Worm (Caenorhabditis elegans) whole organism, late embryonic: Measurements from ENCODE around the gene sre-1.

Source experiments
- F13H6.1 ChIP-seq: sonication (generic microtip); optimal IDR thresholded peaks from 2 replicates; lab custom pipeline; 2016; ENCODE audit warnings: missing genetic modification characterization, missing compliant biosample characterization
- ceh-2 ChIP-seq: sonication (generic microtip); optimal IDR thresholded peaks from 2 replicates; lab custom pipeline; 2016; ENCODE audit warnings: missing genotype, missing genetic modification characterization, missing compliant biosample characterization
- ceh-22 ChIP-seq: sonication (generic microtip); optimal IDR thresholded peaks from 2 replicates; lab custom pipeline; 2017; ENCODE audit warnings: missing biosample characterization, missing genetic modification characterization
- ceh-30 ChIP-seq: fragments of 150-350 bp; optimal IDR thresholded peaks from 2 replicates; lab custom pipeline; 2014; ENCODE audit warnings: missing biosample characterization, missing genetic modification characterization
- ceh-31 ChIP-seq: sonication (generic microtip); optimal IDR thresholded peaks from 2 replicates; lab custom pipeline; 2016; ENCODE audit warnings: missing genetic modification characterization, missing compliant biosample characterization
- ceh-34 ChIP-seq: sonication (generic microtip); optimal IDR thresholded peaks from 2 replicates; lab custom pipeline; 2016; ENCODE audit warnings: mild to moderate bottlenecking, missing genetic modification characterization, missing compliant biosample characterization
- che-1 ChIP-seq: sonication (generic microtip); optimal IDR thresholded peaks from 2 replicates; lab custom pipeline; 2016; ENCODE audit warnings: mild to moderate bottlenecking, missing genetic modification characterization, missing compliant biosample characterization
- dmd-4 ChIP-seq: sonication (generic microtip); optimal IDR thresholded peaks from 2 replicates; lab custom pipeline; 2016; ENCODE audit warnings: borderline replicate concordance, missing genetic modification characterization, missing compliant biosample characterization
- elt-2 ChIP-seq: sonication (generic microtip); optimal IDR thresholded peaks from 2 replicates; lab custom pipeline; 2016; ENCODE audit warnings: missing genetic modification reagents, missing genetic modification characterization, missing compliant biosample characterization
- elt-4 ChIP-seq: sonication (generic microtip); optimal IDR thresholded peaks from 2 replicates; lab custom pipeline; 2016; ENCODE audit warnings: missing genetic modification characterization, missing compliant biosample characterization
- eyg-1 ChIP-seq: sonication (generic microtip); optimal IDR thresholded peaks from 2 replicates; lab custom pipeline; 2016; ENCODE audit warnings: missing genotype, missing genetic modification characterization, missing compliant biosample characterization
- fkh-10 ChIP-seq: fragments of 150-350 bp; optimal IDR thresholded peaks from 2 replicates; lab custom pipeline; 2014; ENCODE audit warnings: missing biosample characterization, missing genetic modification reagents, missing genetic modification characterization
- fkh-6 ChIP-seq: sonication (generic microtip); optimal IDR thresholded peaks from 2 replicates; lab custom pipeline; 2016; ENCODE audit warnings: missing genetic modification characterization, missing compliant biosample characterization
- gmeb-2 ChIP-seq: sonication (generic microtip); optimal IDR thresholded peaks from 2 replicates; lab custom pipeline; 2016; ENCODE audit warnings: missing genetic modification characterization, inconsistent platforms, missing compliant biosample characterization
- hlh-13 ChIP-seq: fragments of 200-800 bp; sonication (Bioruptor generic); optimal IDR thresholded peaks from 2 replicates; lab custom pipeline; 2018; ENCODE audit warnings: mild to moderate bottlenecking, missing genetic modification characterization, missing compliant biosample characterization
- hlh-30 ChIP-seq: sonication (generic microtip); optimal IDR thresholded peaks from 2 replicates; lab custom pipeline; 2017; ENCODE audit warnings: antibody characterized with exemption, missing genetic modification characterization, missing compliant biosample characterization; ENCODE audit not compliant: insufficient read depth
- hlh-6 ChIP-seq: sonication (generic microtip); optimal IDR thresholded peaks from 2 replicates; lab custom pipeline; 2016; ENCODE audit warnings: missing genotype, missing genetic modification characterization, missing compliant biosample characterization
- hlh-8 ChIP-seq: sonication (generic microtip); optimal IDR thresholded peaks from 2 replicates; lab custom pipeline; 2016; ENCODE audit warnings: missing genotype, missing genetic modification characterization, missing compliant biosample characterization
- madf-2 ChIP-seq: sonication (generic microtip); optimal IDR thresholded peaks from 2 replicates; lab custom pipeline; 2017; ENCODE audit warnings: missing genetic modification characterization, missing compliant biosample characterization
- nhr-11 ChIP-seq: fragments of 150-350 bp; optimal IDR thresholded peaks from 2 replicates; lab custom pipeline; 2014; ENCODE audit warnings: missing biosample characterization, missing genetic modification characterization
- npax-4 ChIP-seq: sonication (generic microtip); optimal IDR thresholded peaks from 2 replicates; lab custom pipeline; 2016; ENCODE audit warnings: missing genetic modification characterization, missing compliant biosample characterization
- pat-9 ChIP-seq: fragments of 200-800 bp; sonication (Bioruptor generic); optimal IDR thresholded peaks from 2 replicates; lab custom pipeline; 2018; ENCODE audit warnings: mild to moderate bottlenecking, missing genetic modification characterization, moderate library complexity, missing compliant biosample characterization
- pax-1 ChIP-seq: fragments of 150-350 bp; optimal IDR thresholded peaks from 2 replicates; lab custom pipeline; 2014; ENCODE audit warnings: missing biosample characterization, missing genetic modification characterization
- pha-2 ChIP-seq: sonication (generic microtip); optimal IDR thresholded peaks from 2 replicates; lab custom pipeline; 2017; ENCODE audit warnings: mild to moderate bottlenecking, missing genetic modification characterization, missing compliant biosample characterization
- pha-4 ChIP-seq: fragments of 150-350 bp; optimal IDR thresholded peaks from 2 replicates; lab custom pipeline; 2018; ENCODE audit warnings: missing biosample characterization, missing genetic modification reagents, missing genetic modification characterization
- pros-1 ChIP-seq: fragments of 150-350 bp; optimal IDR thresholded peaks from 2 replicates; lab custom pipeline; 2014; ENCODE audit warnings: missing biosample characterization, missing genetic modification reagents, missing genetic modification characterization
- syd-9 ChIP-seq: sonication (generic microtip); optimal IDR thresholded peaks from 2 replicates; lab custom pipeline; 2016; ENCODE audit warnings: mild to moderate bottlenecking, missing genetic modification characterization, moderate library complexity, missing compliant biosample characterization
- tbx-2 ChIP-seq: sonication (generic microtip); optimal IDR thresholded peaks from 2 replicates; lab custom pipeline; 2016; ENCODE audit warnings: missing genetic modification characterization, missing compliant biosample characterization
- ttx-3 ChIP-seq: sonication (generic microtip); optimal IDR thresholded peaks from 2 replicates; lab custom pipeline; 2016; ENCODE audit warnings: missing genetic modification reagents, missing genetic modification characterization, missing compliant biosample characterization
- unc-42 ChIP-seq: sonication (generic microtip); optimal IDR thresholded peaks from 2 replicates; lab custom pipeline; 2016; ENCODE audit warnings: missing genotype, missing genetic modification characterization, missing compliant biosample characterization
- zip-5 ChIP-seq: sonication (generic microtip); optimal IDR thresholded peaks from 2 replicates; lab custom pipeline; 2016; ENCODE audit warnings: missing genetic modification characterization, missing compliant biosample characterization
- ztf-16 ChIP-seq: sonication (generic microtip); optimal IDR thresholded peaks from 2 replicates; lab custom pipeline; 2017; ENCODE audit warnings: missing genetic modification characterization, missing compliant biosample characterization

Gene sre-1

DNA sequence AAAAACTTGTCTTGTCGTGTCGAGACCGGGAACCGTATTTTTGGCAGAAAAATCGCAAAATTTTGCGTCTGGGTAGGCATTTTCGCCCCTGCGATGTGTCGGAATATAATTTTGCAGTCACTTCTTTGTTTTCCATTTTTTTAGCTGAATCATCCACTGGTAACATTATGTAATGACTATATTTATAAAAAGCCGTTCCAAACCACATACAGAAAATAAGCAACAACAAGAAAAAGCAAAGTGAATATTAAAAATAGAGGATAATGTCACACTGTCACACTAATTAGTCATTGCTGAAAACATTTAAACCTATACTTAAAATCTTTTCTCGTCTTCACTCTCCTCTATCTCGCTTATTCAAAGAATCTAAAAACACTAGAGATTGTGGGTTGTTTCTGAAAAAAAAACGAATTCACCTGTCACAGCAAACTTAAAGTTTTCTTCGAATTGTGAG lies at the start of gene sre-1:
Gene sre-1 (plus strand): TSS at position 404 of the 454 bp plus-strand sequence.
- TF ChIP-seq pat-9 (no peak), ceh-2 (tag; lab: Kevin White, UChicago) (no peak), unc-42 (tag; lab: Kevin White, UChicago) (no peak), elt-2 (no peak), pha-4 (tag; lab: Kevin White, UChicago) (no peak), ceh-30 (no peak), pros-1 (tag; lab: Kevin White, UChicago) (no peak), F13H6.1 (tag; lab: Kevin White, UChicago) (no peak), gmeb-2 (tag; lab: Kevin White, UChicago) (no peak), tbx-2 (tag; lab: Kevin White, UChicago) (no peak)

DNA sequence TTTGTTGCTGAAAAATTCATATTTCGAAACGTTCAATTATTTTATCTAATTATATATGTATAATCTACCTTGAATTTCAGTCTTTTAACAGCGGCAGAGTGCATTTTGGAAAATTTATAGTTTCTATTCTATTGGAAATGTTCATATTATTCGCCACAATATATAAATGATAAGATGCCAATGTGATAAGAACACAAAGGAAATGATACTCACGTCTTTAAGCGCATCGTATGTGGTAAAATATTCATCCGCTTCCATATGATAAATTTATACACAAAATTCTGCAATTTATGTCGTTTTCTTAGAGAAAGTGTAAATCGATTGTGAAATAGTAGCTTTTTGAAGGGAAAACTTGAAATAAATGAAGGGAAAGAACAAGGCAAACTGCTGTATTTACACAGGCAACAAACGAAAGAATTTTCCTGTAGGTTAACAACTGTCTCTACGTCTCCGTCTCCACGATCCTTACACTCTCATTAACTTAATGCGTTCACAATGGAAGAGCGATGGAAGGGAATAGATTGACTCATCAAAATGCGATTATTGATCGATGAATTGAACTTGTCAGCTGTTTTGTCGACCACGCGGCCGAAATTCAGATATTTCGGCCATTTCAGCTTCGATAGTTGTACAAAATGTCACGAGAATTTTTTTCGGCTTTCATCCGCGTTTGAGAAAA lies 47.4 kb upstream of the sre-1 start, which contains the start of gene alfa-1:
Gene alfa-1 (minus strand): TSS at position 515 of the 679 bp plus-strand sequence.
- TF ChIP-seq elt-2 (peak; percentile 79), eyg-1 (tag; lab: Kevin White, UChicago) (no peak)

DNA sequence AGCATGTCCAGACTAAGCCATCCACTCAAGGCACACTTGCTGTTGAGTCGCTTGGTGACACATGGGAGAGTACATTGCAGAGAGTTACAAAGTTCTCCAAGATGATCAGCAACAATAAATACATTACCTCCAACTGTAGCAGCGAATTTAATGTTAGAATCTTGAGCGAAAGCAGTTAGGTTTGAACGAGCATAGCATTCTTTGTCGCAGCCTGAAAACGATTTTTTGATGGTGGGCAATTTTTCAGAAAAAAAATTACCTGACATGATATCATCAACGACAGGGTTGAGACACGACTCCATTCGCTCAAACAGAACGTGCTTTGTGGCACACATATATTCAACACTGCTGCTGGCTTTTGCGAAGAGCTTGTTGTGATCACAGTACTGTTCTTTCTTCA lies 46.5 kb upstream of the sre-1 start:
- TF ChIP-seq ceh-34 (no peak), hlh-30 (no peak)

DNA sequence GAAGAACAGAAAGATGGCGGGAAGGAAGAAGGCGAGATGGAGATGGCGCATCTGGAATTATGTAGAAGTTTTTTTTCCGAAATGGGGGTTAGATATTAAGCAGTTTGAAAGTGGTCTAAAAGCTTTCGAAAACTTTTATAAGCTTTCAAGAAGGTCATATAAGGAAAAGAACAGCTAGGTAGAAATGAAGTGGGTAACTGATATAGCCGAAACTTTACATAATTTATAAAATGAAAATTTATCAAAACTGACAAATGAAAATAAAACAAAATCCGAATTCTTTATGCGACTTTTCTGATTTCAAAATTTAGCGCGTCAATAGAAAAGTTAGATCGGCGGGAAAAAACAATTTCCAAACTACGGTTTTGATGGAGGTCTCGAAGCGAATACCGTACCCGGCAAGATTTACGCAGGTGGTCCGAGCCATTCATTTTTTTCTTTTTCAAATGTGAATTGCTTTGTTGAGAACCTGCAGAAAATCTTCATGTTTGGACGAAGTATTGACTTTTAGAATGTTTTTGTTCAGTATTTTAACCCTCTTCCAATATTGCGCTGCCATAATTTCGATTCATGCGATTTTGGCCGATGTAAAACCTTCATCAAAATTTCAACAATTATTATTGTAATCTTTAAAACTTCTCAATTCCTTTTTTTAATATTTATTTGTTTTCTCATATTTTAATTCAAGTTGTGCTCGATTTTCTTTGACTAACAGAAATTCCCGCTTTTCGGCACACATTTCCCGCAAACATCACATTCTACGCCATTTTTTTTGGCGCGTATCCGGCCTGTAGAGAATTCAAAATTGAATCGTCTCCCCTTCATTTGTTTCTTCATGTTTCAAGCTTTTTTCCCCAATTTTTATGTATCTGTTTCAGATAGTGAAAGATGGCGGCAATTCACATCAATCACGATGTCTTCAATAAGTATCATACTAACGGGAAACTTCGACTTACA lies 45.5 kb upstream of the sre-1 start, which contains the start of the genes F18A1.7 and rpa-1:
Gene F18A1.7 (minus strand): TSS at position 51 of the 957 bp plus-strand sequence.
Gene rpa-1 (plus strand): TSS at position 879 of the 957 bp plus-strand sequence.
- TF ChIP-seq ztf-16 (no peak), pha-2 (tag; lab: Kevin White, UChicago) (no peak), ceh-31 (tag; lab: Kevin White, UChicago) (no peak), ceh-22 (tag; lab: Kevin White, UChicago) (no peak), tbx-2 (tag; lab: Kevin White, UChicago) (no peak), fkh-10 (GFP tag; lab: Kevin White, UChicago) (no peak), fkh-6 (tag; lab: Kevin White, UChicago) (no peak), madf-2 (no peak), che-1 (tag; lab: Kevin White, UChicago) (no peak), hlh-6 (no peak), npax-4 (no peak)

DNA sequence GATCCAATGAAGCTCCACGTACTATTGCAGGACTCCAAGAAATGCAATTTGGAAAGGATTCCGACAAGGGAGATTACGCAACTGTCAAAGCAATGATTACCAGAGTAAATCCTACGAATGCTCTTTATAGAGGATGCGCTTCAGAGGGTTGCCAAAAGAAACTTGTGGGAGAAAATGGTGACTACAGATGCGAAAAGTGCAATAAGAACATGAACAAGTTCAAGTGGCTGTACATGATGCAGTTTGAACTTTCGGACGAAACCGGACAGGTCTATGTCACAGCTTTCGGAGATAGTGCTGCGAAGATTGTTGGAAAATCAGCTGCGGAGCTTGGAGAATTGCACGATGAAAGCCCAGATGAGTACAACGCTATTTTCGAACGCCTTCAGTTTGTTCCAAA lies 43.2 kb upstream of the sre-1 start:
- no peak for TF ChIP-seq pax-1 (tag; lab: Kevin White, UChicago)
- TF ChIP-seq hlh-6: no peak
- no peak for TF ChIP-seq zip-5 (tag; lab: Kevin White, UChicago)
- TF ChIP-seq F13H6.1 (tag; lab: Kevin White, UChicago): no peak
- TF ChIP-seq ceh-31 (tag; lab: Kevin White, UChicago): no peak
- no peak for TF ChIP-seq hlh-13 (GFP tag; lab: Kevin White, UChicago)
- TF ChIP-seq ttx-3 (tag; lab: Kevin White, UChicago): no peak
- TF ChIP-seq syd-9 (tag; lab: Kevin White, UChicago): no peak
- no peak for TF ChIP-seq nhr-11
- TF ChIP-seq dmd-4 (tag; lab: Kevin White, UChicago): no peak
- TF ChIP-seq elt-4 (tag; lab: Kevin White, UChicago): no peak
- no peak for TF ChIP-seq hlh-8
